Fruit fly (Drosophila melanogaster) whole organism, adult: ENCODE data around the gene PIG-F.

Experiments
- CG11617 ChIP-seq: fragments of 200-800 bp; sonication (Bioruptor generic); optimal IDR thresholded peaks from 2 replicates; lab custom pipeline; 2017; ENCODE audit warnings: mild to moderate bottlenecking, missing biosample characterization, missing genetic modification reagents, missing genetic modification characterization
- CG12768 ChIP-seq: fragments of 200-800 bp; sonication (Bioruptor generic); optimal IDR thresholded peaks from 2 replicates; lab custom pipeline; 2017; ENCODE audit warnings: missing biosample characterization, missing genetic modification characterization, mild to moderate bottlenecking, moderate library complexity, missing genetic modification reagents
- CG14711 ChIP-seq: fragments of 200-800 bp; sonication (Bioruptor generic); optimal IDR thresholded peaks from 2 replicates; lab custom pipeline; 2018; ENCODE audit warnings: missing biosample characterization, mild to moderate bottlenecking, missing genetic modification characterization, moderate library complexity
- CG1620 ChIP-seq: fragments of 200-800 bp; sonication (Bioruptor generic); optimal IDR thresholded peaks from 2 replicates; lab custom pipeline; 2016; ENCODE audit warnings: missing biosample characterization, missing genetic modification characterization
- CG33017 ChIP-seq: fragments of 200-800 bp; sonication (Bioruptor generic); optimal IDR thresholded peaks from 2 replicates; lab custom pipeline; 2018; ENCODE audit warnings: missing biosample characterization, mild to moderate bottlenecking, missing genetic modification characterization, moderate library complexity
- CG5204 ChIP-seq: fragments of 200-800 bp; sonication (Bioruptor generic); optimal IDR thresholded peaks from 2 replicates; lab custom pipeline; 2016; ENCODE audit warnings: missing biosample characterization, missing genetic modification characterization
- CG7045 ChIP-seq: fragments of 200-800 bp; sonication (Bioruptor generic); optimal IDR thresholded peaks from 2 replicates; lab custom pipeline; 2017; ENCODE audit warnings: missing biosample characterization, mild to moderate bottlenecking, missing genetic modification characterization
- CG7101 ChIP-seq: fragments of 200-800 bp; sonication (Bioruptor generic); optimal IDR thresholded peaks from 2 replicates; lab custom pipeline; 2018; ENCODE audit warnings: missing biosample characterization, mild to moderate bottlenecking, missing genetic modification characterization, moderate library complexity
- Clk ChIP-seq: fragments of 200-800 bp; sonication (Bioruptor generic); optimal IDR thresholded peaks from 2 replicates; lab custom pipeline; 2017; ENCODE audit warnings: missing biosample characterization, missing genetic modification characterization
- Crg-1 ChIP-seq: fragments of 200-800 bp; sonication (Bioruptor generic); optimal IDR thresholded peaks from 2 replicates; lab custom pipeline; 2016; ENCODE audit warnings: missing biosample characterization, missing genetic modification characterization
- Hr96 ChIP-seq: fragments of 200-800 bp; sonication (Bioruptor generic); optimal IDR thresholded peaks from 2 replicates; lab custom pipeline; 2016; ENCODE audit warnings: missing biosample characterization, missing genetic modification characterization
- Mnt ChIP-seq: fragments of 200-800 bp; sonication (Bioruptor generic); optimal IDR thresholded peaks from 2 replicates; lab custom pipeline; 2016; ENCODE audit warnings: missing biosample characterization, mild to moderate bottlenecking, missing genetic modification characterization
- bab1 ChIP-seq: fragments of 200-800 bp; sonication (Bioruptor generic); optimal IDR thresholded peaks from 3 replicates; lab custom pipeline; 2019; ENCODE audit warnings: missing biosample characterization, mild to moderate bottlenecking, missing genetic modification characterization, moderate library complexity
- cic ChIP-seq: fragments of 200-800 bp; sonication (Bioruptor generic); optimal IDR thresholded peaks from 2 replicates; lab custom pipeline; 2017; ENCODE audit warnings: missing biosample characterization, mild to moderate bottlenecking, missing genetic modification characterization, moderate library complexity
- cnc ChIP-seq, 2 experiments: fragments of >200 bp; optimal IDR thresholded peaks; 2 replicates each; lab custom pipeline; 2017
- kay ChIP-seq: fragments of 200-800 bp; sonication (Bioruptor generic); peaks from one replicate; lab custom pipeline; 2016; ENCODE audit warnings: missing biosample characterization, missing genetic modification characterization, borderline replicate concordance
- ovo ChIP-seq: fragments of 200-800 bp; sonication (Bioruptor generic); optimal IDR thresholded peaks from 2 replicates; lab custom pipeline; 2016; ENCODE audit warnings: missing biosample characterization, missing genetic modification characterization
- pad ChIP-seq: fragments of 200-800 bp; sonication (Bioruptor generic); optimal IDR thresholded peaks from 3 replicates; lab custom pipeline; 2017; ENCODE audit warnings: missing biosample characterization, missing genetic modification characterization, mild to moderate bottlenecking, moderate library complexity, missing genetic modification reagents
- tj ChIP-seq: fragments of 200-800 bp; sonication (Bioruptor generic); optimal IDR thresholded peaks from 3 replicates; lab custom pipeline; 2017; ENCODE audit warnings: missing biosample characterization, mild to moderate bottlenecking, missing genetic modification characterization, moderate library complexity
- toe ChIP-seq: fragments of 200-800 bp; sonication (Bioruptor generic); optimal IDR thresholded peaks from 2 replicates; lab custom pipeline; 2016; ENCODE audit warnings: missing biosample characterization, missing genetic modification characterization

PIG-F gene

DNA sequence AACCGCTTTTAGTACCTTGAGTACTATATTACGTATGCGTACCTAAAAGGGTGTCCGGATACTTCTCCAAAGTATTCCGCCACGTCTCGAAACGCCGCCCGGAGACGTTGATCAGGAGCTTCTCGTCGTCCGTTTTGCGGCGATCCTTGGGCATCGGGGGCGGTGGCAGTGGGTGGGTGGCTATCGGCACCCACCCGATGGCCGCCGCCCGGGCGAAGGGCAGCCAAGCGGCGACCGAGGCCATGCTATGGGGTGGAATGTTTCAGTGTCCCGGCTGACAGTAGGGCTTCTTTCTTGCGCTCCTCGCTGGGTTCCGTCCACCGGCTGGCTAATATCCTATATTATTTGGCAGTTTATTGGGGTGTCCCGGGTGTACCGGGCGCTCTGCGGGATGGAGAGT lies 37.8 kb upstream of the PIG-F start:
- no peak for TF ChIP-seq cic (GFP tag; lab: Kevin White, UChicago)
- no peak for TF ChIP-seq CG12768 (GFP tag; lab: Kevin White, UChicago)
- no peak for TF ChIP-seq cnc (optimal IDR thresholded peaks at IDR 0.05; lab: Kevin White, UChicago)
- TF ChIP-seq tj (GFP tag; lab: Kevin White, UChicago), result no peak
- no peak for TF ChIP-seq CG11617 (GFP tag; lab: Kevin White, UChicago)
- no peak for TF ChIP-seq Clk (GFP tag; lab: Kevin White, UChicago)

DNA sequence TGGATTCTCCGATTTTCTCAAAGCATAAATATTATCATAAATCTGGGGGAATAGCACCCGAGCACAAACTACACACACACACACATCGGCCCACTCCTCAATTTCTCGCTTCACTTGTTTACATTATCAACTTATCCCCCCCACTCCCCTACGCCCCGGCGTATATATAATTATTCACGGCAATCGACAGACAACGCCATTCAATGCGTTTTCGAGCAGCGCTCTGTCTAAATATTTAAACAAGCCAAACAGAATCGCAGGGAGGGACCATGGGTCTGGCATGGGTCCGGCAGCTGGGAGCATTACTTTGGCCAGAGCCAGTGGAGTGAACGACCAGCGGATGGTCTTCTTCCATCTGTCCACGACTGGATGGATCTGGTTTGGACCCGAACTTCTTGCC lies 36.6 kb upstream of the PIG-F start:
- TF ChIP-seq CG33017 (tag; lab: Kevin White, UChicago) (no peak), CG7101 (tag; lab: Kevin White, UChicago) (peak; percentile 35)

DNA sequence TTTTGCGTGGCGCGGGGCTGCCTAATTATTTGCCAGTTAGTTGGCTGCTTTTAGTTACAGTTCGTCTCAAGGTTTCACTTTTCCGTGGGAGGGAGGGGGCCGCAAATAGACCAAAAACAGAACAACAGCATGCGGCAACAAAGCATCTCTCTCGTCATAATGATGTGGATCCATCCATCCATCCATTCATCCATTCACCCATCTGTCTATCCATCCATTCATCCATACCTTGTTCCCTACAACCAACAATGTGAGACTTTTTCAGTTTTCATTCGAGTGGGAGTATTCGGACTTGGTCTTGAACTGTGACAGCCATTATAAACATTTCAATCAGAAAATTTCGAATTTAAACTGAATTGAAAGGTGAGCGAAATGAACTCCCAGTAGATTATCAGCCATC lies 32.9 kb upstream of the PIG-F start:
- TF ChIP-seq tj (GFP tag; lab: Kevin White, UChicago), result no peak
- TF ChIP-seq CG5204 (GFP tag; lab: Kevin White, UChicago), result no peak
- TF ChIP-seq Mnt (GFP tag; lab: Kevin White, UChicago), result no peak
- TF ChIP-seq kay (GFP tag; lab: Kevin White, UChicago), result no peak
- no peak for TF ChIP-seq Clk (GFP tag; lab: Kevin White, UChicago)
- TF ChIP-seq CG14711 (tag; lab: Kevin White, UChicago), result no peak
- TF ChIP-seq CG1620, result no peak

DNA sequence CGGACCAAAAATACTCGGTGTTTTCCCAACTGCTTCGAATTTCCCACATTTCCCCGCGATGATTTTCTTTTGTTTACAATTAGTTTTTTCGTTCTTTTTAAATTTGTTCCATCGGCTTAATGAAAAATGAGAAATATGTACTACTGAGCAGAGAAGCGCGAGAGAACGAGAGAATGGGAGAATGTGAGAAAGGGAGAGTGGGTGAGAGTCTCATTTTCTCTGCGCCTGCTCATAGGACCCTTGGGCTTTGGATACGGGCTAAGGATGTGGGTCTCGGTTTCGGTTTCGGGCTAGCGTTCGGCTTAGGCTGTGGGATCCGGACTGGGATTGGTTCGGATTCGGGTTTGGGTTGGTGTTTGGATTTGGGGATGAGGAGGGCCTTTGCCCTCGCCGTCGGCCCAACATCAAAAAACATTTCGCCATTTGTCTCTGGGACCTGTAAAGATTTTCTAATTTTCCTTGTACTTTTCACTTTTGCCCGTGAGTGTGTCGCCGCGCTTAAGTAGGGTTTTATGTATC lies 31.5 kb upstream of the PIG-F start:
- TF ChIP-seq cic (GFP tag; lab: Kevin White, UChicago) (no peak), Crg-1 (GFP tag; lab: Kevin White, UChicago) (no peak), Hr96 (GFP tag; lab: Kevin White, UChicago) (no peak), CG7101 (tag; lab: Kevin White, UChicago) (no peak), pad (GFP tag; lab: Kevin White, UChicago) (no peak), tj (GFP tag; lab: Kevin White, UChicago) (no peak), CG12768 (GFP tag; lab: Kevin White, UChicago) (no peak), CG14711 (tag; lab: Kevin White, UChicago) (no peak)

DNA sequence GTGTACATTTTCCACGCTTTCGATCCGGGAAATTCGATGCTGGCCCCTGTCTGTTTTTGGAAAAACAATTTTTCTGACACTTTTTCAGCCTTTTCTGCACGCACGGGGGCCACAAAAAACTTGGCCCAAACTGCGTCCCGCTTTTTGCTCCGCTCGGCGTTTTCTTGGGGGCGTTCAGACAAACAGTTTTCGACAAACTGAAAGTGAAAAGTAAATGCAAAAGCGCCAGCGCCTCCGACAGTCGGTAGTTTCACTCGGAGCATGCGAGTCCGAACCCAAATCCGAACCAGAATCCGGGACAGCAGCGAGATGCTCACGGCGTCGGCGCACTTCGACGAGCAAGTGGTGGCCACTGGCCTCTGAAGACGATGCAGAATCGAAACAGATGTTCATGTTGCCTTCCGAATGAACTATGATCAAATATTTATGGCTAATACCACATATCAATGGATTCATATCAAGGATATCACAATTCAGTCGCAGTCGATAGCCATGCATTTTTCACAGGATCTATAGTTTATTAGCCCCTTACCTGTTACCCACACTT lies 27.8 kb upstream of the PIG-F start, which contains the start of gene Shal:
Shal (minus strand) TSS at position 200 of the 547 bp plus-strand sequence.
- TF ChIP-seq cic (GFP tag; lab: Kevin White, UChicago), result no peak
- no peak for TF ChIP-seq CG1620
- TF ChIP-seq cnc (optimal IDR thresholded peaks at IDR 0.05; lab: Kevin White, UChicago), result no peak
- TF ChIP-seq toe, result no peak
- TF ChIP-seq CG12768 (GFP tag; lab: Kevin White, UChicago), result no peak
- TF ChIP-seq Mnt (GFP tag; lab: Kevin White, UChicago), result no peak
- no peak for TF ChIP-seq CG11617 (GFP tag; lab: Kevin White, UChicago)
- TF ChIP-seq ovo (GFP tag; lab: Kevin White, UChicago), result no peak
- no peak for TF ChIP-seq bab1 (GFP tag; lab: Kevin White, UChicago)
- no peak for TF ChIP-seq Crg-1 (GFP tag; lab: Kevin White, UChicago)
- no peak for TF ChIP-seq CG33017 (tag; lab: Kevin White, UChicago)
- no peak for TF ChIP-seq CG7045 (GFP tag; lab: Kevin White, UChicago)
- no peak for TF ChIP-seq CG5204 (GFP tag; lab: Kevin White, UChicago)
- TF ChIP-seq pad (GFP tag; lab: Kevin White, UChicago), result no peak
- no peak for TF ChIP-seq tj (GFP tag; lab: Kevin White, UChicago)
- no peak for TF ChIP-seq Hr96 (GFP tag; lab: Kevin White, UChicago)
- TF ChIP-seq Clk (GFP tag; lab: Kevin White, UChicago), result no peak
- no peak for TF ChIP-seq CG14711 (tag; lab: Kevin White, UChicago)

DNA sequence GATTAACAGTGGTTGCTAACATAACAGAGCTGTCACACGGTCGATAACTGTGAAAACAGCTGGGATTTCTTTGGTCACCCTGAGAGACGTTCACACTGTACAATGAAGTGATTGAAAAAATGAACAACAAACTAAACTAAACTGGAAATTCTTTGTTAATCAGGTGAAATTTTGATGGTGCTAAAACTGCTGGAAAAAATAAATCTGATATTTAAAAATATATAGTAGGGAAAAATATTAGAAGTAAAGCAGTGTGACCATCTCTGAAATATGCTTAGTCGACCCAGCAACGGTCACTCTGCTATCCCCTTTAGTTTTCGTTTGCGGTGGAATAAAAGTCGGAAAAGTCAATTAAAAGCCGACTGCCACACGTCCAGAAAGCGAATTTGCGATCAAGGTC lies 26.3 kb upstream of the PIG-F start, which contains the start of the genes CG9231 and CG9330:
CG9231 (minus strand) TSS at position 25 of the 400 bp plus-strand sequence.
CG9330 (plus strand) TSS at position 275 of the 400 bp plus-strand sequence.
- TF ChIP-seq Mnt (GFP tag; lab: Kevin White, UChicago) (peak; percentile 45), Hr96 (GFP tag; lab: Kevin White, UChicago) (no peak), tj (GFP tag; lab: Kevin White, UChicago) (peak; percentile 28), toe (peak; percentile 10), CG1620 (peak; percentile 14), cnc (optimal IDR thresholded peaks at IDR 0.05; lab: Kevin White, UChicago) (no peak), CG7101 (tag; lab: Kevin White, UChicago) (peak; percentile 33), CG5204 (GFP tag; lab: Kevin White, UChicago) (peak; percentile 38), Clk (GFP tag; lab: Kevin White, UChicago) (no peak), kay (GFP tag; lab: Kevin White, UChicago) (no peak), CG33017 (tag; lab: Kevin White, UChicago) (peak; percentile 46), CG11617 (GFP tag; lab: Kevin White, UChicago) (peak; percentile 15), bab1 (GFP tag; lab: Kevin White, UChicago) (peak; percentile 72)
